Worm (Caenorhabditis elegans) whole organism, young adult: Measurements from ENCODE around the gene polg-1.

Source experiments
- C06A6.2 ChIP-seq: fragments of 200-800 bp; sonication (Bioruptor generic); conservative IDR thresholded peaks from 2 replicates; pipeline ENCODE4 v1.3.6; 2022; ENCODE audit warnings: missing genetic modification characterization, missing compliant biosample characterization
- C17E4.6 ChIP-seq: fragments of 200-800 bp; sonication (Bioruptor generic); IDR thresholded peaks from 2 replicates; pipeline ENCODE4 v1.3.6; 2022; ENCODE audit warnings: missing genetic modification reagents, missing genetic modification characterization, missing compliant biosample characterization
- F52B5.7 ChIP-seq: sonication (generic microtip); optimal IDR thresholded peaks from 2 replicates; lab custom pipeline; 2016; ENCODE audit warnings: mild to moderate bottlenecking, missing genetic modification characterization, missing compliant biosample characterization
- F55B11.4 ChIP-seq: sonication (generic microtip); optimal IDR thresholded peaks from 2 replicates; lab custom pipeline; 2016; ENCODE audit warnings: missing compliant biosample characterization, missing genetic modification characterization, borderline replicate concordance; ENCODE audit not compliant: insufficient read depth
- F57A8.1 ChIP-seq: fragments of 200-800 bp; sonication (Bioruptor generic); optimal IDR thresholded peaks from 2 replicates; lab custom pipeline; 2018; ENCODE audit warnings: mild to moderate bottlenecking, missing genetic modification characterization, moderate library complexity, missing compliant biosample characterization
- T07F8.4 ChIP-seq: sonication (generic microtip); optimal IDR thresholded peaks from 2 replicates; lab custom pipeline; 2016; ENCODE audit warnings: mild to moderate bottlenecking, missing genetic modification characterization, moderate library complexity, missing compliant biosample characterization
- Y53F4B.3 ChIP-seq: fragments of 200-800 bp; sonication (Bioruptor generic); IDR thresholded peaks from 2 replicates; pipeline ENCODE4 v1.3.6; 2022; ENCODE audit warnings: missing genetic modification reagents, missing genetic modification characterization, missing compliant biosample characterization
- ZK185.1 ChIP-seq: sonication (generic microtip); optimal IDR thresholded peaks from 2 replicates; lab custom pipeline; 2016; ENCODE audit warnings: mild to moderate bottlenecking, missing genetic modification characterization, missing compliant biosample characterization; ENCODE audit not compliant: poor library complexity, severe bottlenecking
- athp-1 ChIP-seq: sonication (generic microtip); optimal IDR thresholded peaks from 2 replicates; lab custom pipeline; 2017; ENCODE audit warnings: mild to moderate bottlenecking, missing genetic modification characterization, missing compliant biosample characterization
- attf-3 ChIP-seq: fragments of 200-800 bp; sonication (Bioruptor generic); conservative IDR thresholded peaks from 2 replicates; pipeline ENCODE4 v1.3.6; 2022; ENCODE audit warnings: missing genetic modification reagents, missing genetic modification characterization, missing compliant biosample characterization
- bed-2 ChIP-seq: fragments of 200-800 bp; sonication (Bioruptor generic); IDR thresholded peaks from 2 replicates; pipeline ENCODE4 v1.3.6; 2022; ENCODE audit warnings: missing genetic modification reagents, missing genetic modification characterization, missing compliant biosample characterization
- cebp-1 ChIP-seq, 2 experiments: fragments of 200-800 bp in 1 of 2; sonication (Bioruptor generic) in 1 of 2; sonication (generic microtip) in 1 of 2; IDR thresholded peaks in 1 of 2; optimal IDR thresholded peaks in 1 of 2; 2 replicates each; pipeline versions ENCODE4 v1.3.6 to Lab custom; 2017 to 2022; ENCODE audit warnings: missing compliant biosample characterization in 2 of 2, missing genetic modification characterization in 2 of 2, mild to moderate bottlenecking in 1 of 2, missing genetic modification reagents in 1 of 2, moderate library complexity in 1 of 2
- ceh-27 ChIP-seq: fragments of 200-800 bp; sonication (Bioruptor generic); optimal IDR thresholded peaks from 2 replicates; lab custom pipeline; 2018; ENCODE audit warnings: mild to moderate bottlenecking, missing genetic modification characterization, moderate library complexity, missing compliant biosample characterization
- ceh-79 ChIP-seq: sonication (generic microtip); optimal IDR thresholded peaks from 2 replicates; lab custom pipeline; 2017; ENCODE audit warnings: mild to moderate bottlenecking, missing genetic modification characterization, missing compliant biosample characterization
- dpff-1 ChIP-seq: sonication (generic microtip); optimal IDR thresholded peaks from 2 replicates; lab custom pipeline; 2017; ENCODE audit warnings: mild to moderate bottlenecking, missing genetic modification characterization, missing compliant biosample characterization
- efl-1 ChIP-seq: fragments of 150-350 bp; optimal IDR thresholded peaks from 2 replicates; lab custom pipeline; 2014; ENCODE audit warnings: missing biosample characterization, missing genetic modification reagents, missing genetic modification characterization
- fkh-3 ChIP-seq: sonication (generic microtip); optimal IDR thresholded peaks from 2 replicates; lab custom pipeline; 2016; ENCODE audit warnings: mild to moderate bottlenecking, missing genetic modification characterization, missing compliant biosample characterization
- hlh-12 ChIP-seq: sonication (generic microtip); optimal IDR thresholded peaks from 2 replicates; lab custom pipeline; 2016; ENCODE audit warnings: missing genetic modification characterization, missing compliant biosample characterization
- hmg-20 ChIP-seq: fragments of 200-800 bp; sonication (Bioruptor generic); IDR thresholded peaks from 2 replicates; pipeline ENCODE4 v1.3.6; 2022; ENCODE audit warnings: missing genetic modification reagents, missing genetic modification characterization, missing compliant biosample characterization
- hsf-1 ChIP-seq: fragments of 200-800 bp; sonication (Bioruptor generic); IDR thresholded peaks from 2 replicates; pipeline ENCODE4 v1.3.6; 2022; ENCODE audit warnings: missing genetic modification reagents, missing genetic modification characterization, missing compliant biosample characterization
- lag-1 ChIP-seq: fragments of 200-800 bp; sonication (Bioruptor generic); IDR thresholded peaks from 2 replicates; pipeline ENCODE4 v1.3.6; 2022; ENCODE audit warnings: missing genetic modification reagents, missing genetic modification characterization, missing compliant biosample characterization
- lin-26 ChIP-seq: fragments of 200-800 bp; sonication (Bioruptor generic); IDR thresholded peaks from 2 replicates; pipeline ENCODE4 v1.3.6; 2022; ENCODE audit warnings: missing genetic modification reagents, missing genetic modification characterization, missing compliant biosample characterization
- lin-35 ChIP-seq, 3 experiments: fragments of 150-350 bp in 2 of 3; sonication (generic microtip) in 1 of 3; optimal IDR thresholded peaks; 2 replicates each; lab custom pipeline; 2014 to 2018; ENCODE audit warnings: missing biosample characterization in 3 of 3, missing genetic modification characterization in 3 of 3, missing genetic modification reagents in 3 of 3
- madf-3 ChIP-seq: fragments of 200-800 bp; sonication (Bioruptor generic); IDR thresholded peaks from 2 replicates; pipeline ENCODE4 v1.3.6; 2022; ENCODE audit warnings: missing genetic modification reagents, missing genetic modification characterization, missing compliant biosample characterization
- mcd-1 ChIP-seq: fragments of 200-800 bp; sonication (Bioruptor generic); IDR thresholded peaks from 2 replicates; pipeline ENCODE4 v1.3.6; 2022; ENCODE audit warnings: missing genetic modification reagents, missing genetic modification characterization, missing compliant biosample characterization
- mes-4 ChIP-seq: sonication (generic microtip); optimal IDR thresholded peaks from 2 replicates; lab custom pipeline; 2016; ENCODE audit warnings: missing genotype, missing genetic modification characterization, missing compliant biosample characterization
- nhr-120 ChIP-seq: fragments of 200-800 bp; sonication (Bioruptor generic); IDR thresholded peaks from 2 replicates; pipeline ENCODE4 v1.3.6; 2022; ENCODE audit warnings: missing genetic modification characterization, missing compliant biosample characterization
- nhr-179 ChIP-seq: sonication (generic microtip); optimal IDR thresholded peaks from 2 replicates; lab custom pipeline; 2016; ENCODE audit warnings: mild to moderate bottlenecking, missing genetic modification characterization, missing compliant biosample characterization
- rpc-1 ChIP-seq, 2 experiments: fragments of 150-350 bp in 1 of 2; sonication (generic microtip) in 1 of 2; optimal IDR thresholded peaks; 2 replicates each; lab custom pipeline; 2014 to 2018; ENCODE audit warnings: missing biosample characterization in 1 of 2, missing genetic modification characterization in 1 of 2, missing genetic modification reagents in 1 of 2, missing genotype in 1 of 2
- sdz-38 ChIP-seq: sonication (generic microtip); optimal IDR thresholded peaks from 2 replicates; lab custom pipeline; 2016; ENCODE audit warnings: missing genotype, missing genetic modification characterization, missing compliant biosample characterization
- snpc-4 ChIP-seq, 5 experiments: fragments of 150-350 bp in 1 of 5; sonication (generic microtip) in 4 of 5; optimal IDR thresholded peaks; 2 replicates each; lab custom pipeline; 2014 to 2018; ENCODE audit warnings: missing genetic modification characterization in 5 of 5, missing biosample characterization in 3 of 5, antibody characterized with exemption in 2 of 5, mild to moderate bottlenecking in 2 of 5, missing compliant biosample characterization in 2 of 5, missing genotype in 2 of 5, moderate library complexity in 2 of 5, missing genetic modification reagents in 1 of 5
- tbp1 ChIP-seq: fragments of 200-800 bp; sonication (Bioruptor generic); optimal IDR thresholded peaks from 2 replicates; lab custom pipeline; 2018; ENCODE audit warnings: mild to moderate bottlenecking, missing genetic modification characterization, missing compliant biosample characterization

polg-1 gene

ce11 chrII:12204617-12205016, 4.9 kb upstream of the polg-1 start:
- TF ChIP-seq dpff-1 (tag; lab: Kevin White, UChicago) (no peak), cebp-1 (GFP tag; IDR thresholded peaks at IDR 0.05; lab: Robert Waterston, UW) (no peak), cebp-1 (tag; optimal IDR thresholded peaks at IDR 0.05; lab: Kevin White, UChicago) (no peak), C17E4.6 (GFP tag; lab: Robert Waterston, UW) (no peak), mes-4 (tag; lab: Kevin White, UChicago) (no peak), sdz-38 (tag; lab: Kevin White, UChicago) (no peak), lin-35 (GFP tag; optimal IDR thresholded peaks at IDR 0.05; lab: Kevin White, UChicago) (no peak)
- TF ChIP-seq, all 124 proteins: peak for 0

ce11 chrII:12202921-12203320, 3.2 kb upstream of the polg-1 start, which contains the start of gene aqp-12:
aqp-12 (plus strand) TSS chrII:12203221.
- TF ChIP-seq hsf-1 (no peak), rpc-1 (optimal IDR thresholded peaks at IDR 0.05; lab: Kevin White, UChicago) (no peak), rpc-1 (tag; optimal IDR thresholded peaks at IDR 0.05; lab: Kevin White, UChicago) (no peak), Y53F4B.3 (GFP tag; lab: Robert Waterston, UW) (no peak), F57A8.1 (no peak), fkh-3 (no peak), efl-1 (GFP tag; lab: Kevin White, UChicago) (no peak), F52B5.7 (tag; lab: Kevin White, UChicago) (no peak), mcd-1 (GFP tag; lab: Robert Waterston, UW) (no peak)

- no peak for TF ChIP-seq ceh-79 (tag; lab: Kevin White, UChicago)
- no peak for TF ChIP-seq hsf-1
- TF ChIP-seq F55B11.4 (tag; lab: Kevin White, UChicago) = no peak
- no peak for TF ChIP-seq hlh-12 (tag; lab: Kevin White, UChicago)
- no peak for TF ChIP-seq sdz-38 (tag; lab: Kevin White, UChicago)
- no peak for TF ChIP-seq nhr-120 (GFP tag; lab: Robert Waterston, UW)
- TF ChIP-seq T07F8.4 (tag; lab: Kevin White, UChicago) = no peak
- TF ChIP-seq snpc-4 (GFP tag; optimal IDR thresholded peaks at IDR 0.05; lab: Kevin White, UChicago) = no peak
- no peak for TF ChIP-seq snpc-4 (tag; optimal IDR thresholded peaks at IDR 0.05; lab: Kevin White, UChicago)
- TF ChIP-seq hmg-20 = no peak
- TF ChIP-seq bed-2 (GFP tag; lab: Robert Waterston, UW) = no peak
- TF ChIP-seq, all 124 proteins: peak for 0
Observed at ce11 chrII:12202281-12202680, 2.5 kb upstream of the polg-1 start, which contains the start of gene trpp-5. trpp-5 (minus strand) TSS chrII:12202381.

ce11 chrII:12199209-12199608, 553 bp downstream of the polg-1 start:
- no peak for TF ChIP-seq cebp-1 (GFP tag; IDR thresholded peaks at IDR 0.05; lab: Robert Waterston, UW)
- TF ChIP-seq cebp-1 (tag; optimal IDR thresholded peaks at IDR 0.05; lab: Kevin White, UChicago) = no peak
- no peak for TF ChIP-seq lag-1 (GFP tag; lab: Robert Waterston, UW)
- no peak for TF ChIP-seq nhr-179
- TF ChIP-seq attf-3 = no peak
- TF ChIP-seq tbp1 (GFP tag; lab: Kevin White, UChicago) = no peak
- no peak for TF ChIP-seq ZK185.1
- TF ChIP-seq athp-1 = no peak
- TF ChIP-seq madf-3 (GFP tag; lab: Robert Waterston, UW) = no peak
- TF ChIP-seq hmg-20 = no peak
- TF ChIP-seq ceh-27 (GFP tag; lab: Kevin White, UChicago) = no peak
- no peak for TF ChIP-seq C06A6.2 (GFP tag; lab: Robert Waterston, UW)
- no peak for TF ChIP-seq lin-26 (GFP tag; lab: Robert Waterston, UW)
